Worm (Caenorhabditis elegans) whole organism, L1 larva: Measurements from ENCODE around the gene Y49E10.10.
A peak's percentile ranks its signal among the peaks of the same experiment; 100 is the strongest.

ENCODE experiments used
- C34B4.2 ChIP-seq: sonication (generic microtip); optimal IDR thresholded peaks from 2 replicates; lab custom pipeline; 2017; ENCODE audit warnings: mild to moderate bottlenecking, missing genetic modification characterization, missing compliant biosample characterization
- F16B12.6 ChIP-seq: fragments of 150-350 bp; optimal IDR thresholded peaks from 2 replicates; lab custom pipeline; 2014; ENCODE audit warnings: missing biosample characterization, missing genetic modification characterization
- alr-1 ChIP-seq: fragments of 200-800 bp; sonication (Bioruptor generic); optimal IDR thresholded peaks from 2 replicates; lab custom pipeline; 2018; ENCODE audit warnings: borderline replicate concordance, mild to moderate bottlenecking, missing genetic modification characterization, missing compliant biosample characterization
- ama-1 ChIP-seq: fragments of 150-350 bp; optimal IDR thresholded peaks from 2 replicates; lab custom pipeline; 2014
- blmp-1 ChIP-seq: fragments of 150-350 bp; optimal IDR thresholded peaks from 2 replicates; lab custom pipeline; 2014; ENCODE audit warnings: missing biosample characterization, missing genetic modification characterization
- ceh-63 ChIP-seq: fragments of 200-800 bp; sonication (Bioruptor generic); optimal IDR thresholded peaks from 2 replicates; lab custom pipeline; 2018; ENCODE audit warnings: mild to moderate bottlenecking, missing genetic modification characterization, missing compliant biosample characterization
- ceh-8 ChIP-seq: fragments of 200-800 bp; sonication (Bioruptor generic); optimal IDR thresholded peaks from 2 replicates; lab custom pipeline; 2018; ENCODE audit warnings: mild to moderate bottlenecking, missing genetic modification characterization, moderate library complexity, missing compliant biosample characterization
- ceh-88 ChIP-seq: fragments of 200-800 bp; sonication (Bioruptor generic); IDR thresholded peaks from 2 replicates; pipeline ENCODE4 v1.3.6; 2022; ENCODE audit warnings: missing genetic modification characterization, missing compliant biosample characterization
- dsc-1 ChIP-seq: sonication (generic microtip); optimal IDR thresholded peaks from 2 replicates; lab custom pipeline; 2016; ENCODE audit warnings: mild to moderate bottlenecking, missing genetic modification characterization, missing compliant biosample characterization
- efl-1 ChIP-seq, 4 experiments: fragments of 150-350 bp; optimal IDR thresholded peaks in 3 of 4; peaks in 1 of 4; 1 replicate in 1 of 4; 2 replicates in 3 of 4; lab custom pipeline; 2014; ENCODE audit warnings: missing biosample characterization in 2 of 4, missing genetic modification characterization in 2 of 4, missing genetic modification reagents in 2 of 4
- efl-3 ChIP-seq: fragments of 200-800 bp; sonication (Bioruptor generic); optimal IDR thresholded peaks from 2 replicates; lab custom pipeline; 2018; ENCODE audit warnings: mild to moderate bottlenecking, missing genetic modification characterization, missing compliant biosample characterization
- egl-13 ChIP-seq: sonication (generic microtip); optimal IDR thresholded peaks from 2 replicates; lab custom pipeline; 2016; ENCODE audit warnings: missing genotype, missing genetic modification reagents, missing genetic modification characterization, missing compliant biosample characterization
- egl-27 ChIP-seq, 2 experiments: fragments of 150-350 bp in 1 of 2; sonication (generic microtip); optimal IDR thresholded peaks; 3 replicates each; lab custom pipeline; 2017 to 2018; ENCODE audit warnings: missing biosample characterization in 2 of 2, missing genetic modification characterization in 2 of 2, missing genetic modification reagents in 2 of 2
- elt-2 ChIP-seq: sonication (generic microtip); optimal IDR thresholded peaks from 2 replicates; lab custom pipeline; 2016; ENCODE audit warnings: missing genetic modification characterization, mild to moderate bottlenecking, inconsistent platforms, missing compliant biosample characterization, missing genetic modification reagents
- ets-5 ChIP-seq: fragments of 200-800 bp; sonication (Bioruptor generic); IDR thresholded peaks from 2 replicates; pipeline ENCODE4 v1.3.6; 2022; ENCODE audit warnings: missing genetic modification characterization, missing compliant biosample characterization
- fkh-10 ChIP-seq: sonication (generic microtip); optimal IDR thresholded peaks from 2 replicates; lab custom pipeline; 2017; ENCODE audit warnings: missing biosample characterization, missing genetic modification reagents, missing genetic modification characterization
- fkh-8 ChIP-seq: sonication (generic microtip); optimal IDR thresholded peaks from 2 replicates; lab custom pipeline; 2016; ENCODE audit warnings: mild to moderate bottlenecking, missing genetic modification characterization, missing compliant biosample characterization
- grh-1 ChIP-seq: fragments of 200-800 bp; sonication (Bioruptor generic); IDR thresholded peaks from 2 replicates; pipeline ENCODE4 v1.3.6; 2022; ENCODE audit warnings: missing genetic modification reagents, missing genetic modification characterization, missing compliant biosample characterization
- hlh-17 ChIP-seq: fragments of 200-800 bp; sonication (Bioruptor generic); optimal IDR thresholded peaks from 2 replicates; lab custom pipeline; 2018; ENCODE audit warnings: missing genetic modification characterization, mild to moderate bottlenecking, missing compliant biosample characterization, moderate library complexity, borderline replicate concordance
- irx-1 ChIP-seq: sonication (generic microtip); optimal IDR thresholded peaks from 2 replicates; lab custom pipeline; 2016; ENCODE audit warnings: missing genetic modification characterization, missing compliant biosample characterization
- jun-1 ChIP-seq: fragments of 150-350 bp; optimal IDR thresholded peaks from 2 replicates; lab custom pipeline; 2014; ENCODE audit warnings: missing biosample characterization, missing genetic modification reagents, missing genetic modification characterization
- lin-14 ChIP-seq: fragments of 200-800 bp; sonication (Bioruptor generic); optimal IDR thresholded peaks from 2 replicates; lab custom pipeline; 2018; ENCODE audit warnings: mild to moderate bottlenecking, missing genetic modification characterization, moderate library complexity, missing compliant biosample characterization
- lin-15B ChIP-seq: fragments of 150-350 bp; sonication (generic microtip); optimal IDR thresholded peaks from 3 replicates; lab custom pipeline; 2014; ENCODE audit warnings: missing biosample characterization, missing genetic modification characterization
- lin-35 ChIP-seq, 2 experiments: fragments of 150-350 bp; optimal IDR thresholded peaks; 2 replicates each; lab custom pipeline; 2014; ENCODE audit warnings: missing biosample characterization in 2 of 2, missing genetic modification characterization in 2 of 2, missing genetic modification reagents in 2 of 2
- lin-39 ChIP-seq: fragments of 150-350 bp; optimal IDR thresholded peaks from 2 replicates; lab custom pipeline; 2014; ENCODE audit warnings: missing biosample characterization, missing genetic modification reagents, missing genetic modification characterization
- lir-3 ChIP-seq: sonication (generic microtip); optimal IDR thresholded peaks from 2 replicates; lab custom pipeline; 2016; ENCODE audit warnings: mild to moderate bottlenecking, missing genetic modification characterization, moderate library complexity, missing compliant biosample characterization; ENCODE audit not compliant: poor library complexity
- lsy-2 ChIP-seq, 2 experiments: fragments of 150-350 bp; optimal IDR thresholded peaks; 2 replicates each; lab custom pipeline; 2014; ENCODE audit warnings: missing biosample characterization in 2 of 2, missing genetic modification characterization in 2 of 2
- mab-9 ChIP-seq: fragments of 200-800 bp; sonication (Bioruptor generic); IDR thresholded peaks from 2 replicates; pipeline ENCODE4 v1.3.6; 2022; ENCODE audit warnings: missing genetic modification reagents, missing genetic modification characterization, missing compliant biosample characterization
- mef-2 ChIP-seq: fragments of 150-350 bp; optimal IDR thresholded peaks from 2 replicates; lab custom pipeline; 2014; ENCODE audit warnings: missing biosample characterization, missing genetic modification characterization
- mep-1 ChIP-seq: fragments of 150-350 bp; optimal IDR thresholded peaks from 2 replicates; lab custom pipeline; 2014; ENCODE audit warnings: missing biosample characterization, missing genetic modification characterization
- nhr-20 ChIP-seq: sonication (generic microtip); optimal IDR thresholded peaks from 2 replicates; lab custom pipeline; 2016; ENCODE audit warnings: mild to moderate bottlenecking, missing genetic modification characterization, missing compliant biosample characterization
- nhr-237 ChIP-seq: fragments of 150-350 bp; optimal IDR thresholded peaks from 2 replicates; lab custom pipeline; 2014; ENCODE audit warnings: missing biosample characterization, missing genetic modification characterization
- nhr-28 ChIP-seq: fragments of 150-350 bp; optimal IDR thresholded peaks from 2 replicates; lab custom pipeline; 2014; ENCODE audit warnings: missing biosample characterization, missing genetic modification characterization
- nhr-47 ChIP-seq: sonication (generic microtip); optimal IDR thresholded peaks from 2 replicates; lab custom pipeline; 2016; ENCODE audit warnings: mild to moderate bottlenecking, missing genetic modification characterization, moderate library complexity, missing compliant biosample characterization
- nhr-77 ChIP-seq: fragments of 150-350 bp; optimal IDR thresholded peaks from 2 replicates; lab custom pipeline; 2014; ENCODE audit warnings: missing biosample characterization, missing genetic modification characterization
- nhr-85 ChIP-seq: sonication (generic microtip); peaks from one replicate; lab custom pipeline; 2016; ENCODE audit warnings: missing genetic modification characterization, inconsistent platforms, missing compliant biosample characterization
- pag-3 ChIP-seq: sonication (generic microtip); optimal IDR thresholded peaks from 2 replicates; lab custom pipeline; 2017; ENCODE audit warnings: missing genetic modification characterization, mild to moderate bottlenecking, missing compliant biosample characterization, antibody characterized with exemption, borderline replicate concordance; ENCODE audit not compliant: insufficient read depth
- snpc-4 ChIP-seq: fragments of 150-350 bp; optimal IDR thresholded peaks from 2 replicates; lab custom pipeline; 2014; ENCODE audit warnings: missing biosample characterization, missing genetic modification characterization
- snu-23 ChIP-seq: sonication (generic microtip); optimal IDR thresholded peaks from 2 replicates; lab custom pipeline; 2016; ENCODE audit warnings: missing genetic modification characterization, missing compliant biosample characterization
- sox-4 ChIP-seq: sonication (generic microtip); optimal IDR thresholded peaks from 2 replicates; lab custom pipeline; 2016; ENCODE audit warnings: missing genetic modification characterization, missing compliant biosample characterization
- sptf-1 ChIP-seq: fragments of 150-350 bp; optimal IDR thresholded peaks from 2 replicates; lab custom pipeline; 2014; ENCODE audit warnings: missing biosample characterization, missing genetic modification characterization
- tbx-2 ChIP-seq: sonication (generic microtip); optimal IDR thresholded peaks from 2 replicates; lab custom pipeline; 2016; ENCODE audit warnings: missing genetic modification characterization, missing compliant biosample characterization
- unc-130 ChIP-seq: fragments of 150-350 bp; optimal IDR thresholded peaks from 2 replicates; lab custom pipeline; 2017; ENCODE audit warnings: missing biosample characterization, missing genetic modification characterization, inconsistent platforms
- unc-30 ChIP-seq: sonication (generic microtip); optimal IDR thresholded peaks from 2 replicates; lab custom pipeline; 2017; ENCODE audit warnings: missing biosample characterization, missing genetic modification characterization
- unc-98 ChIP-seq: fragments of 200-800 bp; sonication (Bioruptor generic); IDR thresholded peaks from 2 replicates; pipeline ENCODE4 v1.3.6; 2022; ENCODE audit warnings: missing genetic modification characterization, missing compliant biosample characterization
- vab-15 ChIP-seq: sonication (generic microtip); optimal IDR thresholded peaks from 2 replicates; lab custom pipeline; 2017; ENCODE audit warnings: missing genotype, mild to moderate bottlenecking, missing genetic modification characterization, missing compliant biosample characterization
- xbp-1 ChIP-seq: sonication (generic microtip); optimal IDR thresholded peaks from 2 replicates; lab custom pipeline; 2016; ENCODE audit warnings: missing genetic modification characterization, missing compliant biosample characterization
- zag-1 ChIP-seq: fragments of 150-350 bp; optimal IDR thresholded peaks from 2 replicates; lab custom pipeline; 2014; ENCODE audit warnings: missing biosample characterization, missing genetic modification characterization
- zip-4 ChIP-seq: fragments of 200-800 bp; sonication (Bioruptor generic); optimal IDR thresholded peaks from 2 replicates; lab custom pipeline; 2018; ENCODE audit warnings: mild to moderate bottlenecking, missing genetic modification characterization, moderate library complexity, missing compliant biosample characterization
- ztf-11 ChIP-seq, 2 experiments: sonication (generic microtip); optimal IDR thresholded peaks; 2 replicates each; lab custom pipeline; 2016 to 2017; ENCODE audit warnings: missing genetic modification characterization in 2 of 2, missing biosample characterization in 1 of 2, missing compliant biosample characterization in 1 of 2

Y49E10.10 gene

DNA sequence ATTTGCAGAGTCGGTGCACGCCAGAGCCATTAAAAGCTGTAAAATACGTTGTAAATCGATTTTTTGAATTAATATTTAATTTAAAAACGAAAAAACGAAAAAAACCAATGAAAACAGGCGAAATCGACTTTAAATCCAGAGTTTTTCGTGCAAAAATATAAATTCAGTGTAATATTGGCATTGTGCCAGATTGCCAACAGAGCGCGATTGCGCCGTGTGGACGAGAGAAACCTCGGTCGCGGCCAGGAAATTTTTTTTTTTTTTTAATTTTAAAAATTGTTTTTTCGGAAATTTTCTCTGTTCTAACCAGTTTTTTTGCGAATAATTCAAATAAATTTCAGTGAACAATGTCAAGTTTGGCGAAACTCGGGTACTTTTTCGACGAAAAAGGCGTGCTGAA is 44.0 kb upstream of the Y49E10.10 start, which contains the start of the genes pph-4.1 and Y75B8A.31 (continued):
- peak; percentile 1 for TF ChIP-seq zip-4 (GFP tag; lab: Kevin White, UChicago)
- peak; percentile 91 for TF ChIP-seq dsc-1 (tag; lab: Kevin White, UChicago)
- TF ChIP-seq hlh-17 = no peak
- no peak for TF ChIP-seq efl-3 (GFP tag; lab: Kevin White, UChicago)
- TF ChIP-seq snpc-4 (tag; lab: Kevin White, UChicago) = peak; percentile 59
- peak; percentile 69 for TF ChIP-seq lin-39 (tag; lab: Kevin White, UChicago)
- peak; percentile 92 for TF ChIP-seq tbx-2
- peak; percentile 80 to 83 for TF ChIP-seq efl-1 (optimal IDR thresholded peaks at IDR 0.05; lab: Kevin White, UChicago)
- TF ChIP-seq efl-1 (GFP tag; optimal IDR thresholded peaks at IDR 0.05 in 1 of 2; lab: Kevin White, UChicago) = peak; percentile 79 to 97
- no peak for TF ChIP-seq ceh-63
- TF ChIP-seq ceh-8 (GFP tag; lab: Kevin White, UChicago) = no peak
- TF ChIP-seq ama-1 = no peak
- peak; percentile 44 for TF ChIP-seq vab-15 (tag; lab: Kevin White, UChicago)
- peak; percentile 44 for TF ChIP-seq elt-2 (tag; lab: Kevin White, UChicago)
- TF ChIP-seq snu-23 (GFP tag; lab: Kevin White, UChicago) = peak; percentile 92
- TF ChIP-seq lin-35 (GFP tag; optimal IDR thresholded peaks at IDR 0.05; lab: Kevin White, UChicago) = peak; percentile 78 to 80
- no peak for TF ChIP-seq egl-27 (tag; optimal IDR thresholded peaks at IDR 0.05; lab: Kevin White, UChicago)
- TF ChIP-seq fkh-10 (GFP tag; lab: Kevin White, UChicago) = no peak
- TF ChIP-seq grh-1 (GFP tag; lab: Robert Waterston, UW) = peak; percentile 46; the same call in 1 of the 2 replicates
- TF ChIP-seq mef-2 = no peak
- peak; percentile 73 for TF ChIP-seq blmp-1 (tag; lab: Kevin White, UChicago)
- TF ChIP-seq nhr-28 (tag; lab: Kevin White, UChicago) = no peak
- TF ChIP-seq zag-1 = no peak
- peak; percentile 64 for TF ChIP-seq F16B12.6 (tag; lab: Kevin White, UChicago)
- TF ChIP-seq sptf-1 (tag; lab: Kevin White, UChicago) = no peak
- no peak for TF ChIP-seq pag-3
- TF ChIP-seq nhr-47 (tag; lab: Kevin White, UChicago) = peak; percentile 91
- TF ChIP-seq unc-30 (tag; lab: Kevin White, UChicago) = no peak
- TF ChIP-seq mab-9 = peak; percentile 74
- no peak for TF ChIP-seq nhr-237 (tag; lab: Kevin White, UChicago)
- no peak for TF ChIP-seq ets-5 (GFP tag; lab: Robert Waterston, UW)
- TF ChIP-seq nhr-85 (tag; lab: Kevin White, UChicago) = peak; percentile 94
- TF ChIP-seq ztf-11 (tag; optimal IDR thresholded peaks at IDR 0.05; lab: Kevin White, UChicago) = peak in 1 of 2 experiments; percentile 87
- TF ChIP-seq unc-98 = peak; percentile 85
- peak; percentile 91 for TF ChIP-seq unc-130 (tag; lab: Kevin White, UChicago)
- TF ChIP-seq egl-13 (tag; lab: Kevin White, UChicago) = peak; percentile 89
- no peak for TF ChIP-seq C34B4.2 (tag; lab: Kevin White, UChicago)
- peak; percentile 88 for TF ChIP-seq nhr-20 (tag; lab: Kevin White, UChicago)
- peak; percentile 92 for TF ChIP-seq mep-1 (tag; lab: Kevin White, UChicago)

DNA sequence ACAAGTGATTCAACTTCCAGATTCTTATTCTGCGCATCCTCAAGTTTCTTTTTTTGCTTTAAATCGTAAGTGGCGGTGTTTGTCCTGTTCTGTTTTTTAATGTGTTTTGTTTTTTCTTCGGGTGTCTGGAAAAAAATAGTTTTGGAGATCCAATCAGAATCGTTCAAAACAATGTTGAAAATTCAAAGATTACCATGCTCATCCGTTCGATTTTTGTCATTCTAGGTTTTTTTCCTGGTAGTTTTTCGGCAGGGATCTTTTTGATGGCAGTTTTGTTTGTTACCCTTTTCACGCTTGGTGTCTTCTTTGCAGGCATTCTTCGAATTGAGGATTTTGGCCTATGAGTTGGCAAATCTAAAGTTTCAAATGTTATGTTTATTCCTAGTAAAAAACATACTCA is 38.7 kb upstream of the Y49E10.10 start:
- TF ChIP-seq vab-15 (tag; lab: Kevin White, UChicago) (no peak), elt-2 (tag; lab: Kevin White, UChicago) (no peak), dsc-1 (tag; lab: Kevin White, UChicago) (no peak), fkh-8 (tag; lab: Kevin White, UChicago) (no peak), lir-3 (tag; lab: Kevin White, UChicago) (no peak), lin-14 (GFP tag; lab: Kevin White, UChicago) (no peak), jun-1 (no peak), nhr-77 (no peak), lin-15B (tag; lab: Kevin White, UChicago) (no peak), sox-4 (tag; lab: Kevin White, UChicago) (no peak), nhr-85 (tag; lab: Kevin White, UChicago) (no peak), fkh-10 (GFP tag; lab: Kevin White, UChicago) (no peak), lsy-2 (tag; optimal IDR thresholded peaks at IDR 0.05; lab: Kevin White, UChicago) (no peak), alr-1 (tag; lab: Kevin White, UChicago) (no peak), hlh-17 (no peak), irx-1 (tag; lab: Kevin White, UChicago) (no peak), sptf-1 (tag; lab: Kevin White, UChicago) (no peak), ceh-88 (GFP tag; lab: Robert Waterston, UW) (no peak), pag-3 (no peak), xbp-1 (tag; lab: Kevin White, UChicago) (no peak)
